Fruit fly (Drosophila melanogaster) whole organism, embryonic: ENCODE data around the gene Msh6.
A peak's percentile ranks its signal among the peaks of the same experiment; 100 is the strongest.

ENCODE experiments used
- Awh ChIP-seq: fragments of 200-800 bp; sonication (Bioruptor generic); IDR thresholded peaks from 2 replicates; pipeline ENCODE4, ENCODE4 v1.3.6; 2022; ENCODE audit warnings: missing biosample characterization, missing genetic modification characterization
- CG11456 ChIP-seq: fragments of 200-800 bp; sonication (Bioruptor generic); IDR thresholded peaks from 3 replicates; pipeline ENCODE4 v1.3.6; 2022; ENCODE audit warnings: missing biosample characterization, missing genetic modification characterization
- CG11723 ChIP-seq: fragments of 200-800 bp; sonication (Bioruptor generic); optimal IDR thresholded peaks from 2 replicates; lab custom pipeline; 2017; ENCODE audit warnings: missing biosample characterization, mild to moderate bottlenecking, missing genetic modification characterization
- CG12659 ChIP-seq: fragments of 200-800 bp; sonication (Bioruptor generic); optimal IDR thresholded peaks from 3 replicates; lab custom pipeline; 2017; ENCODE audit warnings: mild to moderate bottlenecking, missing biosample characterization, missing genetic modification reagents, missing genetic modification characterization
- CG14014 ChIP-seq: fragments of 200-800 bp; sonication (Bioruptor generic); IDR thresholded peaks from 2 replicates; pipeline ENCODE4 v1.3.6; 2022; ENCODE audit warnings: missing biosample characterization, missing genetic modification characterization
- CG14710 ChIP-seq: fragments of 200-800 bp; sonication (Bioruptor generic); optimal IDR thresholded peaks from 3 replicates; lab custom pipeline; 2019; ENCODE audit warnings: missing biosample characterization, mild to moderate bottlenecking, missing genetic modification characterization, moderate library complexity
- CG14860 ChIP-seq: fragments of 200-800 bp; sonication (Bioruptor generic); IDR thresholded peaks from 3 replicates; pipeline ENCODE4 v1.3.6; 2022; ENCODE audit warnings: missing biosample characterization, missing genetic modification characterization; ENCODE audit not compliant: partially characterized antibody
- CG15479 ChIP-seq: fragments of 200-800 bp; sonication (Bioruptor generic); optimal IDR thresholded peaks from 3 replicates; lab custom pipeline; 2019; ENCODE audit warnings: missing biosample characterization, mild to moderate bottlenecking, missing genetic modification characterization, moderate library complexity
- CG17912 ChIP-seq: fragments of 200-800 bp; sonication (Bioruptor generic); optimal IDR thresholded peaks from 2 replicates; lab custom pipeline; 2018; ENCODE audit warnings: missing biosample characterization, mild to moderate bottlenecking, missing genetic modification characterization
- CG2120 ChIP-seq: fragments of 200-800 bp; sonication (Bioruptor generic); optimal IDR thresholded peaks from 3 replicates; lab custom pipeline; 2016; ENCODE audit warnings: missing biosample characterization, missing genetic modification characterization
- CG2199 ChIP-seq: fragments of 200-800 bp; sonication (Bioruptor generic); IDR thresholded peaks from 3 replicates; pipeline ENCODE4 v1.3.6; 2022; ENCODE audit warnings: missing biosample characterization, missing genetic modification characterization
- CG42726 ChIP-seq: fragments of 200-800 bp; sonication (Bioruptor generic); IDR thresholded peaks from 2 replicates; pipeline ENCODE4 v1.3.6; 2022; ENCODE audit warnings: missing biosample characterization, missing genetic modification characterization; ENCODE audit not compliant: partially characterized antibody
- CG4424 ChIP-seq: fragments of 200-800 bp; sonication (Bioruptor generic); optimal IDR thresholded peaks from 3 replicates; lab custom pipeline; 2016; ENCODE audit warnings: missing biosample characterization, missing genetic modification characterization
- CG8944 ChIP-seq: fragments of 200-800 bp; sonication (Bioruptor generic); optimal IDR thresholded peaks from 3 replicates; lab custom pipeline; 2016; ENCODE audit warnings: missing biosample characterization, missing genetic modification characterization
- CG9817 ChIP-seq: fragments of 200-800 bp; sonication (Bioruptor generic); optimal IDR thresholded peaks from 2 replicates; lab custom pipeline; 2018; ENCODE audit warnings: missing biosample characterization, mild to moderate bottlenecking, missing genetic modification characterization, moderate library complexity
- CG9876 ChIP-seq: fragments of 200-800 bp; sonication (Bioruptor generic); optimal IDR thresholded peaks from 2 replicates; lab custom pipeline; 2016; ENCODE audit warnings: missing biosample characterization, missing genetic modification characterization
- CoRest ChIP-seq: fragments of 200-800 bp; sonication (Bioruptor generic); optimal IDR thresholded peaks from 3 replicates; lab custom pipeline; 2018; ENCODE audit warnings: missing biosample characterization, mild to moderate bottlenecking, missing genetic modification characterization, moderate library complexity
- D19A ChIP-seq: fragments of 200-800 bp; optimal IDR thresholded peaks from 3 replicates; lab custom pipeline; 2019; ENCODE audit warnings: missing biosample characterization, mild to moderate bottlenecking, missing genetic modification characterization, moderate library complexity
- Drgx ChIP-seq: fragments of 200-800 bp; sonication (Bioruptor generic); IDR thresholded peaks from 2 replicates; pipeline ENCODE4 v1.3.6; 2022; ENCODE audit warnings: missing biosample characterization, missing genetic modification characterization
- HLHmδ ChIP-seq: fragments of 200-800 bp; sonication (Bioruptor generic); optimal IDR thresholded peaks from 2 replicates; lab custom pipeline; 2018; ENCODE audit warnings: missing biosample characterization, mild to moderate bottlenecking, missing genetic modification characterization, moderate library complexity
- Hmr ChIP-seq: fragments of 200-800 bp; sonication (Bioruptor generic); optimal IDR thresholded peaks from 3 replicates; lab custom pipeline; 2017; ENCODE audit warnings: mild to moderate bottlenecking, missing biosample characterization, missing genetic modification reagents, missing genetic modification characterization
- Med ChIP-seq: fragments of 200-800 bp; sonication (Bioruptor generic); peaks from one replicate; lab custom pipeline; 2016; ENCODE audit warnings: missing biosample characterization, missing genetic modification characterization, mild to moderate bottlenecking, inconsistent platforms, moderate library complexity
- Ptx1 ChIP-seq: fragments of 200-800 bp; sonication (Bioruptor generic); IDR thresholded peaks from 2 replicates; pipeline ENCODE4 v1.3.6; 2022; ENCODE audit warnings: missing biosample characterization, missing genetic modification characterization
- Rfx ChIP-seq: fragments of 200-800 bp; sonication (Bioruptor generic); IDR thresholded peaks from 2 replicates; pipeline ENCODE4 v1.3.6; 2022; ENCODE audit warnings: missing biosample characterization, missing genetic modification characterization
- Spps ChIP-seq: fragments of 200-800 bp; sonication (Bioruptor generic); optimal IDR thresholded peaks from 2 replicates; lab custom pipeline; 2018; ENCODE audit warnings: missing biosample characterization, mild to moderate bottlenecking, missing genetic modification characterization
- Ssrp ChIP-seq: fragments of 200-800 bp; sonication (Bioruptor generic); optimal IDR thresholded peaks from 2 replicates; lab custom pipeline; 2018; ENCODE audit warnings: missing biosample characterization, mild to moderate bottlenecking, missing genetic modification characterization, moderate library complexity
- Trl ChIP-seq, 3 experiments: fragments of >200 bp in 2 of 3; fragments of 200-800 bp in 1 of 3; sonication (Bioruptor generic) in 1 of 3; optimal IDR thresholded peaks; 2 replicates in 1 of 3; 3 replicates in 2 of 3; lab custom pipeline; 2016 to 2017; ENCODE audit warnings: missing biosample characterization in 1 of 3, missing genetic modification characterization in 1 of 3
- Xbp1 ChIP-seq: fragments of 200-800 bp; sonication (Bioruptor generic); optimal IDR thresholded peaks from 3 replicates; lab custom pipeline; 2016; ENCODE audit warnings: missing biosample characterization, mild to moderate bottlenecking, missing genetic modification characterization
- al ChIP-seq: fragments of 200-800 bp; sonication (Bioruptor generic); IDR thresholded peaks from 2 replicates; pipeline ENCODE4 v1.3.6; 2022; ENCODE audit warnings: missing biosample characterization, missing genetic modification characterization
- ash1 ChIP-seq: fragments of 200-800 bp; sonication (Bioruptor generic); optimal IDR thresholded peaks from 2 replicates; lab custom pipeline; 2018; ENCODE audit warnings: missing biosample characterization, mild to moderate bottlenecking, missing genetic modification characterization
- ci ChIP-seq: fragments of 200-800 bp; sonication (Bioruptor generic); IDR thresholded peaks from 3 replicates; pipeline ENCODE4 v1.3.6; 2022; ENCODE audit warnings: missing biosample characterization, missing genetic modification characterization
- dmrt11E ChIP-seq: fragments of 200-800 bp; sonication (Bioruptor generic); optimal IDR thresholded peaks from 3 replicates; lab custom pipeline; 2018; ENCODE audit warnings: missing biosample characterization, mild to moderate bottlenecking, missing genetic modification characterization, moderate library complexity
- ewg ChIP-seq: fragments of 200-800 bp; sonication (Bioruptor generic); optimal IDR thresholded peaks from 3 replicates; lab custom pipeline; 2017; ENCODE audit warnings: mild to moderate bottlenecking, missing biosample characterization, missing genetic modification reagents, missing genetic modification characterization
- gcm2 ChIP-seq: fragments of 200-800 bp; sonication (Bioruptor generic); optimal IDR thresholded peaks from 2 replicates; lab custom pipeline; 2016; ENCODE audit warnings: missing biosample characterization, missing genetic modification characterization
- grn ChIP-seq: fragments of 200-800 bp; sonication (Bioruptor generic); optimal IDR thresholded peaks from 3 replicates; lab custom pipeline; 2017; ENCODE audit warnings: missing biosample characterization, missing genetic modification characterization
- gsb ChIP-seq: fragments of 200-800 bp; sonication (Bioruptor generic); IDR thresholded peaks from 2 replicates; pipeline ENCODE4 v1.3.6; 2022; ENCODE audit warnings: missing biosample characterization, missing genetic modification characterization
- mam ChIP-seq: fragments of 200-800 bp; sonication (Bioruptor generic); optimal IDR thresholded peaks from 3 replicates; lab custom pipeline; 2016; ENCODE audit warnings: missing biosample characterization, missing genetic modification characterization
- nmo ChIP-seq: fragments of 200-800 bp; sonication (Bioruptor generic); optimal IDR thresholded peaks from 2 replicates; lab custom pipeline; 2018; ENCODE audit warnings: missing biosample characterization, mild to moderate bottlenecking, missing genetic modification characterization, moderate library complexity
- nom ChIP-seq: fragments of 200-800 bp; sonication (Bioruptor generic); optimal IDR thresholded peaks from 2 replicates; lab custom pipeline; 2017; ENCODE audit warnings: missing biosample characterization, missing genetic modification characterization, mild to moderate bottlenecking, moderate library complexity, missing genetic modification reagents
- phol ChIP-seq: fragments of 200-800 bp; sonication (Bioruptor generic); optimal IDR thresholded peaks from 3 replicates; lab custom pipeline; 2018; ENCODE audit warnings: missing biosample characterization, mild to moderate bottlenecking, missing genetic modification characterization, moderate library complexity
- prd ChIP-seq, 3 experiments: fragments of >200 bp in 2 of 3; fragments of 200-800 bp in 1 of 3; sonication (Bioruptor generic) in 1 of 3; optimal IDR thresholded peaks in 2 of 3; IDR thresholded peaks in 1 of 3; 2 replicates in 2 of 3; 3 replicates in 1 of 3; pipeline versions ENCODE4 v1.3.6 to Lab custom; 2017 to 2022; ENCODE audit warnings: missing biosample characterization in 1 of 3, missing genetic modification characterization in 1 of 3
- ranshi ChIP-seq: fragments of 200-800 bp; sonication (Bioruptor generic); IDR thresholded peaks from 2 replicates; pipeline ENCODE4 v1.3.6; 2022; ENCODE audit warnings: missing biosample characterization, missing genetic modification characterization
- repo ChIP-seq: fragments of 200-800 bp; sonication (Bioruptor generic); optimal IDR thresholded peaks from 2 replicates; lab custom pipeline; 2016; ENCODE audit warnings: missing biosample characterization, missing genetic modification characterization
- row ChIP-seq: fragments of 200-800 bp; sonication (Bioruptor generic); IDR thresholded peaks from 3 replicates; pipeline ENCODE4 v1.3.6; 2022; ENCODE audit warnings: missing biosample characterization, missing genetic modification characterization
- zfh1 ChIP-seq: fragments of 200-800 bp; sonication (Bioruptor generic); IDR thresholded peaks from 3 replicates; pipeline ENCODE4 v1.3.6; 2022; ENCODE audit warnings: missing biosample characterization, missing genetic modification characterization

Gene Msh6

dm6 chr3L:15141118-15142003 lies 17.0 kb downstream of the Msh6 start (continued):
- peak; percentile 49; the same call in 1 of the 2 replicates for TF ChIP-seq Ptx1 (GFP tag; lab: Robert Waterston, UW)
- TF ChIP-seq CG9817 (tag; lab: Kevin White, UChicago) = peak; percentile 3
- no peak for TF ChIP-seq CG8944 (GFP tag; lab: Kevin White, UChicago)
- peak; percentile 73 for TF ChIP-seq Rfx (GFP tag; lab: Robert Waterston, UW)
- TF ChIP-seq dmrt11E (tag; lab: Kevin White, UChicago) = no peak
- peak; percentile 65; the same call in 2 of the 3 replicates for TF ChIP-seq zfh1 (GFP tag; lab: Robert Waterston, UW)
- TF ChIP-seq D19A (tag; lab: Kevin White, UChicago) = peak; percentile 14
- TF ChIP-seq Spps (tag; lab: Kevin White, UChicago) = no peak
- TF ChIP-seq nom (GFP tag; lab: Kevin White, UChicago) = peak; percentile 54
- peak; percentile 92 for TF ChIP-seq CG15479 (GFP tag; lab: Kevin White, UChicago)
- TF ChIP-seq CG2120 = peak; percentile 26
- TF ChIP-seq CG14014 (GFP tag; lab: Robert Waterston, UW) = 0 out of 2 replicates have a peak, but pooled peaks have one; percentile 24
- TF ChIP-seq HLHmδ = peak; percentile 33
- no peak for TF ChIP-seq prd (optimal IDR thresholded peaks at IDR 0.05; lab: Kevin White, UChicago)
- TF ChIP-seq prd (GFP tag; IDR thresholded peaks at IDR 0.05; lab: Robert Waterston, UW) = peak; percentile 45; the same call in 2 of the 3 replicates
- 0 out of 2 replicates have a peak, but pooled peaks have one; percentile 21 for TF ChIP-seq ranshi
- TF ChIP-seq mam (GFP tag; lab: Kevin White, UChicago) = peak; percentile 9
- peak; percentile 26 for TF ChIP-seq nmo (GFP tag; lab: Kevin White, UChicago)
- TF ChIP-seq CG11723 = peak; percentile 8
- no peak for TF ChIP-seq CG9876 (GFP tag; lab: Kevin White, UChicago)
- peak; percentile 30 for TF ChIP-seq Ssrp (tag; lab: Kevin White, UChicago)
- peak; percentile 55 to 71 for TF ChIP-seq Trl (optimal IDR thresholded peaks at IDR 0.05; lab: Kevin White, UChicago)
- TF ChIP-seq Trl (GFP tag; optimal IDR thresholded peaks at IDR 0.05; lab: Kevin White, UChicago) = no peak
- peak; percentile 36; the same call in 1 of the 2 replicates for TF ChIP-seq al (GFP tag; lab: Robert Waterston, UW)
- TF ChIP-seq CG2199 (GFP tag; lab: Robert Waterston, UW) = peak; percentile 34; the same call in 1 of the 3 replicates
- peak; percentile 51 for TF ChIP-seq CoRest (tag; lab: Kevin White, UChicago)
- TF ChIP-seq CG17912 (GFP tag; lab: Kevin White, UChicago) = peak; percentile 10
- peak; percentile 39 for TF ChIP-seq CG4424 (GFP tag; lab: Kevin White, UChicago)
- peak; percentile 79 for TF ChIP-seq ewg (GFP tag; lab: Kevin White, UChicago)
- peak; percentile 29 for TF ChIP-seq CG14710 (tag; lab: Kevin White, UChicago)
- TF ChIP-seq ash1 (GFP tag; lab: Kevin White, UChicago) = no peak
- TF ChIP-seq Hmr (GFP tag; lab: Kevin White, UChicago) = peak; percentile 19
- no peak for TF ChIP-seq gcm2
- 0 out of 3 replicates have a peak, but pooled peaks have one; percentile 15 for TF ChIP-seq CG11456 (GFP tag; lab: Robert Waterston, UW)

dm6 chr3L:15140268-15140957 lies 17.9 kb downstream of the Msh6 start:
- TF ChIP-seq CG14860 (GFP tag; lab: Robert Waterston, UW) = no peak
- TF ChIP-seq row (GFP tag; lab: Robert Waterston, UW) = peak; percentile 31
- no peak for TF ChIP-seq repo (GFP tag; lab: Kevin White, UChicago)
- TF ChIP-seq Xbp1 (GFP tag; lab: Kevin White, UChicago) = peak; percentile 88
- TF ChIP-seq Drgx (GFP tag; lab: Robert Waterston, UW) = 0 out of 2 replicates have a peak, but pooled peaks have one; percentile 17
- TF ChIP-seq CG12659 (GFP tag; lab: Kevin White, UChicago) = no peak
- TF ChIP-seq Awh (GFP tag; lab: Robert Waterston, UW) = 0 out of 2 replicates have a peak, but pooled peaks have one; percentile 6
- peak; percentile 76 for TF ChIP-seq Med (GFP tag; lab: Kevin White, UChicago)
- no peak for TF ChIP-seq CG11723
- peak; percentile 24 for TF ChIP-seq grn (GFP tag; lab: Kevin White, UChicago)
- peak; percentile 74 for TF ChIP-seq phol (tag; lab: Kevin White, UChicago)
- 0 out of 2 replicates have a peak, but pooled peaks have one; percentile 30 for TF ChIP-seq gsb (GFP tag; lab: Robert Waterston, UW)
- TF ChIP-seq CG42726 (GFP tag; lab: Robert Waterston, UW) = peak; percentile 39; the same call in 1 of the 2 replicates
- TF ChIP-seq ci (GFP tag; lab: Robert Waterston, UW) = 0 out of 3 replicates have a peak, but pooled peaks have one; percentile 21
